Fruit fly (Drosophila melanogaster) whole organism: ENCODE results near the gene CG12522.

Source experiments
- CG8478 ChIP-seq: fragments of >200 bp; optimal IDR thresholded peaks from 2 replicates; lab custom pipeline; 2018; ENCODE audit warnings: inconsistent platforms
- Dll ChIP-seq: fragments of >200 bp; optimal IDR thresholded peaks from 2 replicates; lab custom pipeline; 2017
- psq ChIP-seq: fragments of >200 bp; optimal IDR thresholded peaks from 2 replicates; lab custom pipeline; 2017

- no peak for TF ChIP-seq CG8478 (lab: Kevin White, UChicago)
- TF ChIP-seq psq (lab: Kevin White, UChicago): no peak
- no peak for TF ChIP-seq Dll (lab: Kevin White, UChicago)
Observed at dm6 chr3L:11084557-11085231, 23.3 kb upstream of the CG12522 start.
